Fruit fly (Drosophila melanogaster) whole organism, embryonic: Measurements from ENCODE around the gene CG42811.

Source experiments
- Asciz ChIP-seq: fragments of 200-800 bp; sonication (Bioruptor generic); optimal IDR thresholded peaks from 2 replicates; lab custom pipeline; 2017; ENCODE audit warnings: missing biosample characterization, mild to moderate bottlenecking, missing genetic modification characterization, missing genetic modification reagents
- CG1024 ChIP-seq: fragments of 200-800 bp; sonication (Bioruptor generic); IDR thresholded peaks from 2 replicates; pipeline ENCODE4 v1.3.6; 2022; ENCODE audit warnings: missing biosample characterization, missing genetic modification characterization
- CG10274 ChIP-seq: fragments of 200-800 bp; sonication (Bioruptor generic); optimal IDR thresholded peaks from 3 replicates; lab custom pipeline; 2017; ENCODE audit warnings: missing biosample characterization, mild to moderate bottlenecking, missing genetic modification characterization
- CG10543 ChIP-seq: fragments of 200-800 bp; sonication (Bioruptor generic); optimal IDR thresholded peaks from 3 replicates; lab custom pipeline; 2017; ENCODE audit warnings: missing biosample characterization, mild to moderate bottlenecking, missing genetic modification characterization, moderate library complexity
- CG11085 ChIP-seq: fragments of 200-800 bp; sonication (Bioruptor generic); IDR thresholded peaks from 2 replicates; pipeline ENCODE4 v1.3.6; 2022; ENCODE audit warnings: missing biosample characterization, missing genetic modification characterization
- CG12659 ChIP-seq: fragments of 200-800 bp; sonication (Bioruptor generic); optimal IDR thresholded peaks from 3 replicates; lab custom pipeline; 2017; ENCODE audit warnings: mild to moderate bottlenecking, missing biosample characterization, missing genetic modification reagents, missing genetic modification characterization
- CG13624 ChIP-seq: fragments of 200-800 bp; sonication (Bioruptor generic); optimal IDR thresholded peaks from 2 replicates; lab custom pipeline; 2016; ENCODE audit warnings: missing biosample characterization, missing genetic modification characterization
- CG17912 ChIP-seq: fragments of 200-800 bp; sonication (Bioruptor generic); optimal IDR thresholded peaks from 2 replicates; lab custom pipeline; 2018; ENCODE audit warnings: missing biosample characterization, mild to moderate bottlenecking, missing genetic modification characterization
- CG1832 ChIP-seq: fragments of 200-800 bp; sonication (Bioruptor generic); optimal IDR thresholded peaks from 2 replicates; lab custom pipeline; 2017; ENCODE audit warnings: missing biosample characterization, mild to moderate bottlenecking, missing genetic modification characterization, inconsistent platforms
- CG2129 ChIP-seq: fragments of 200-800 bp; sonication (Bioruptor generic); IDR thresholded peaks from 2 replicates; pipeline ENCODE4 v1.3.6; 2022; ENCODE audit warnings: missing biosample characterization, missing genetic modification characterization; ENCODE audit not compliant: partially characterized antibody
- CG32532 ChIP-seq: fragments of 200-800 bp; sonication (Bioruptor generic); IDR thresholded peaks from 2 replicates; pipeline ENCODE4 v1.3.6; 2022; ENCODE audit warnings: missing biosample characterization, missing genetic modification characterization
- CG3407 ChIP-seq: fragments of 200-800 bp; sonication (Bioruptor generic); optimal IDR thresholded peaks from 2 replicates; lab custom pipeline; 2018; ENCODE audit warnings: missing biosample characterization, mild to moderate bottlenecking, missing genetic modification characterization
- CG34224 ChIP-seq: fragments of 200-800 bp; sonication (Bioruptor generic); IDR thresholded peaks from 3 replicates; pipeline ENCODE4 v1.3.6; 2022; ENCODE audit warnings: missing biosample characterization, missing genetic modification characterization; ENCODE audit not compliant: partially characterized antibody
- CG4360 ChIP-seq: fragments of 200-800 bp; sonication (Bioruptor generic); IDR thresholded peaks from 2 replicates; pipeline ENCODE4 v1.3.6; 2022; ENCODE audit warnings: missing biosample characterization, missing genetic modification characterization
- CG6791 ChIP-seq: fragments of 200-800 bp; sonication (Bioruptor generic); IDR thresholded peaks from 3 replicates; pipeline ENCODE4 v1.3.6; 2022; ENCODE audit warnings: missing biosample characterization, missing genetic modification characterization; ENCODE audit not compliant: partially characterized antibody
- CG8089 ChIP-seq: fragments of 200-800 bp; sonication (Bioruptor generic); optimal IDR thresholded peaks from 3 replicates; lab custom pipeline; 2016; ENCODE audit warnings: missing biosample characterization, missing genetic modification characterization
- CG8478 ChIP-seq: fragments of >200 bp; optimal IDR thresholded peaks from 2 replicates; lab custom pipeline; 2018
- CG9437 ChIP-seq: fragments of 200-800 bp; sonication (Bioruptor generic); optimal IDR thresholded peaks from 2 replicates; lab custom pipeline; 2018; ENCODE audit warnings: missing biosample characterization, mild to moderate bottlenecking, missing genetic modification characterization
- Dll ChIP-seq: fragments of 200-800 bp; sonication (Bioruptor generic); IDR thresholded peaks from 4 replicates; pipeline ENCODE4 v1.3.6; 2022; ENCODE audit warnings: missing biosample characterization, missing genetic modification characterization; ENCODE audit not compliant: partially characterized antibody
- Dref ChIP-seq: fragments of 200-800 bp; sonication (Bioruptor generic); IDR thresholded peaks from 2 replicates; pipeline ENCODE4 v1.3.6; 2022; ENCODE audit warnings: missing biosample characterization, missing genetic modification characterization
- E2f1 ChIP-seq: fragments of 200-800 bp; sonication (Bioruptor generic); IDR thresholded peaks from 2 replicates; pipeline ENCODE4 v1.3.6; 2022; ENCODE audit warnings: missing biosample characterization, missing genetic modification characterization
- Ets97D ChIP-seq: fragments of 200-800 bp; sonication (Bioruptor generic); optimal IDR thresholded peaks from 3 replicates; lab custom pipeline; 2016; ENCODE audit warnings: missing biosample characterization, missing genetic modification characterization
- H15 ChIP-seq: fragments of 200-800 bp; sonication (Bioruptor generic); IDR thresholded peaks from 3 replicates; pipeline ENCODE4 v1.3.6; 2022; ENCODE audit warnings: missing biosample characterization, missing genetic modification characterization
- HLH4C ChIP-seq: fragments of 200-800 bp; sonication (Bioruptor generic); IDR thresholded peaks from 3 replicates; pipeline ENCODE4 v1.3.6; 2022; ENCODE audit warnings: missing biosample characterization, missing genetic modification characterization; ENCODE audit not compliant: partially characterized antibody
- Mad ChIP-seq: fragments of 200-800 bp; sonication (Bioruptor generic); optimal IDR thresholded peaks from 2 replicates; lab custom pipeline; 2016; ENCODE audit warnings: missing biosample characterization, missing genetic modification characterization
- Mes4 ChIP-seq: fragments of 200-800 bp; sonication (Bioruptor generic); optimal IDR thresholded peaks from 2 replicates; lab custom pipeline; 2016; ENCODE audit warnings: missing biosample characterization, missing genetic modification characterization
- Nf-YC ChIP-seq: fragments of 200-800 bp; optimal IDR thresholded peaks from 3 replicates; lab custom pipeline; 2019; ENCODE audit warnings: missing biosample characterization, mild to moderate bottlenecking, missing genetic modification characterization, moderate library complexity
- Ravus ChIP-seq: fragments of 200-800 bp; sonication (Bioruptor generic); IDR thresholded peaks from 2 replicates; pipeline ENCODE4 v1.3.6; 2022; ENCODE audit warnings: missing biosample characterization, missing genetic modification characterization
- Rfx ChIP-seq: fragments of 200-800 bp; sonication (Bioruptor generic); IDR thresholded peaks from 2 replicates; pipeline ENCODE4 v1.3.6; 2022; ENCODE audit warnings: missing biosample characterization, missing genetic modification characterization
- Sin3A ChIP-seq: fragments of >200 bp; optimal IDR thresholded peaks from 2 replicates; lab custom pipeline; 2018
- Ssrp ChIP-seq: fragments of 200-800 bp; sonication (Bioruptor generic); optimal IDR thresholded peaks from 2 replicates; lab custom pipeline; 2018; ENCODE audit warnings: missing biosample characterization, mild to moderate bottlenecking, missing genetic modification characterization, moderate library complexity
- TFAM ChIP-seq: fragments of 200-800 bp; sonication (Bioruptor generic); optimal IDR thresholded peaks from 2 replicates; lab custom pipeline; 2017; ENCODE audit warnings: missing biosample characterization, missing genetic modification characterization, inconsistent platforms
- Taf1 ChIP-seq: fragments of 200-800 bp; sonication (Bioruptor generic); IDR thresholded peaks from 2 replicates; pipeline ENCODE4 v1.3.6; 2022; ENCODE audit warnings: missing biosample characterization, missing genetic modification characterization
- Vsx1 ChIP-seq: fragments of 200-800 bp; sonication (Bioruptor generic); optimal IDR thresholded peaks from 2 replicates; lab custom pipeline; 2017; ENCODE audit warnings: missing biosample characterization, mild to moderate bottlenecking, missing genetic modification characterization, missing genetic modification reagents
- Xrp1 ChIP-seq: fragments of 200-800 bp; sonication (Bioruptor generic); IDR thresholded peaks from 2 replicates; pipeline ENCODE4 v1.3.6; 2022; ENCODE audit warnings: missing biosample characterization, missing genetic modification characterization
- ac ChIP-seq: fragments of 200-800 bp; sonication (Bioruptor generic); optimal IDR thresholded peaks from 3 replicates; lab custom pipeline; 2017; ENCODE audit warnings: missing biosample characterization, mild to moderate bottlenecking, missing genetic modification characterization
- al ChIP-seq: fragments of 200-800 bp; sonication (Bioruptor generic); IDR thresholded peaks from 2 replicates; pipeline ENCODE4 v1.3.6; 2022; ENCODE audit warnings: missing biosample characterization, missing genetic modification characterization
- aop ChIP-seq: fragments of 200-800 bp; sonication (Bioruptor generic); IDR thresholded peaks from 2 replicates; pipeline ENCODE4 v1.3.6; 2022; ENCODE audit warnings: missing biosample characterization, missing genetic modification characterization
- ap ChIP-seq: fragments of 200-800 bp; sonication (Bioruptor generic); IDR thresholded peaks from 2 replicates; pipeline ENCODE4 v1.3.6; 2022; ENCODE audit warnings: missing biosample characterization, missing genetic modification characterization
- ato ChIP-seq: fragments of 200-800 bp; sonication (Bioruptor generic); IDR thresholded peaks from 2 replicates; pipeline ENCODE4 v1.3.6; 2022; ENCODE audit warnings: missing biosample characterization, missing genetic modification characterization; ENCODE audit not compliant: partially characterized antibody
- ewg ChIP-seq: fragments of 200-800 bp; sonication (Bioruptor generic); optimal IDR thresholded peaks from 3 replicates; lab custom pipeline; 2017; ENCODE audit warnings: mild to moderate bottlenecking, missing biosample characterization, missing genetic modification reagents, missing genetic modification characterization
- gem ChIP-seq: fragments of 200-800 bp; sonication (Bioruptor generic); optimal IDR thresholded peaks from 2 replicates; lab custom pipeline; 2019; ENCODE audit warnings: missing biosample characterization, mild to moderate bottlenecking, missing genetic modification characterization, moderate library complexity
- grn ChIP-seq: fragments of 200-800 bp; sonication (Bioruptor generic); optimal IDR thresholded peaks from 3 replicates; lab custom pipeline; 2017; ENCODE audit warnings: missing biosample characterization, missing genetic modification characterization
- hbn ChIP-seq: fragments of 200-800 bp; sonication (Bioruptor generic); IDR thresholded peaks from 2 replicates; pipeline ENCODE4 v1.3.6; 2022; ENCODE audit warnings: missing biosample characterization, missing genetic modification characterization; ENCODE audit not compliant: partially characterized antibody
- hkb ChIP-seq, 2 experiments: fragments of 200-800 bp in 1 of 2; fragments of >200 bp in 1 of 2; sonication (Bioruptor generic) in 1 of 2; IDR thresholded peaks in 1 of 2; optimal IDR thresholded peaks in 1 of 2; 2 replicates each; pipeline versions ENCODE4 v1.3.6 to Lab custom; 2017 to 2022; ENCODE audit warnings: missing biosample characterization in 1 of 2, missing genetic modification characterization in 1 of 2
- mld ChIP-seq: fragments of 200-800 bp; sonication (Bioruptor generic); IDR thresholded peaks from 3 replicates; pipeline ENCODE4 v1.3.6; 2022; ENCODE audit warnings: missing biosample characterization, missing genetic modification characterization; ENCODE audit not compliant: partially characterized antibody
- scrt ChIP-seq: fragments of 200-800 bp; sonication (Bioruptor generic); optimal IDR thresholded peaks from 2 replicates; lab custom pipeline; 2018; ENCODE audit warnings: missing biosample characterization, mild to moderate bottlenecking, missing genetic modification characterization, moderate library complexity
- sima ChIP-seq: fragments of 200-800 bp; sonication (Bioruptor generic); optimal IDR thresholded peaks from 2 replicates; lab custom pipeline; 2016; ENCODE audit warnings: missing biosample characterization, missing genetic modification characterization
- tna ChIP-seq: fragments of 200-800 bp; sonication (Bioruptor generic); IDR thresholded peaks from 2 replicates; pipeline ENCODE4 v1.3.6; 2022; ENCODE audit warnings: missing biosample characterization, missing genetic modification characterization; ENCODE audit not compliant: partially characterized antibody
- ttk ChIP-seq: fragments of 200-800 bp; sonication (Bioruptor generic); IDR thresholded peaks from 2 replicates; pipeline ENCODE4 v2.1.2; 2022; ENCODE audit warnings: missing biosample characterization, missing genetic modification characterization
- usp ChIP-seq: fragments of >200 bp; optimal IDR thresholded peaks from 2 replicates; lab custom pipeline; 2017; ENCODE audit warnings: missing biosample characterization, missing genetic modification characterization

The CG42811 gene

dm6 chr3R:24320342-24320711 is 46.7 kb downstream of the CG42811 start (continued):
- TF ChIP-seq Asciz (GFP tag; lab: Kevin White, UChicago) (no peak), Ssrp (no peak), ap (GFP tag; lab: Robert Waterston, UW) (no peak), CG2129 (peak; percentile 43; the same call in 1 of the 2 replicates), aop (GFP tag; lab: Robert Waterston, UW) (no peak), ttk (GFP tag; lab: Robert Waterston, UW) (no peak), tna (GFP tag; lab: Robert Waterston, UW) (peak; percentile 75), Dll (GFP tag; lab: Robert Waterston, UW) (peak; percentile 66; the same call in 3 of the 4 replicates), CG1024 (GFP tag; lab: Robert Waterston, UW) (no peak), CG6791 (GFP tag; lab: Robert Waterston, UW) (peak; percentile 81), H15 (GFP tag; lab: Robert Waterston, UW) (no peak), CG4360 (no peak), CG10543 (GFP tag; lab: Kevin White, UChicago) (no peak), ato (peak; percentile 68), scrt (GFP tag; lab: Kevin White, UChicago) (no peak), CG12659 (GFP tag; lab: Kevin White, UChicago) (peak; percentile 73), mld (GFP tag; lab: Robert Waterston, UW) (peak; percentile 62; the same call in 2 of the 3 replicates), usp (no peak), ewg (peak; percentile 99), CG34224 (GFP tag; lab: Robert Waterston, UW) (peak; percentile 67), CG9437 (GFP tag; lab: Kevin White, UChicago) (no peak), Sin3A (lab: Kevin White, UChicago) (no peak), hkb (optimal IDR thresholded peaks at IDR 0.05; lab: Kevin White, UChicago) (no peak), hkb (GFP tag; IDR thresholded peaks at IDR 0.05; lab: Robert Waterston, UW) (peak; percentile 27; the same call in 1 of the 2 replicates), grn (GFP tag; lab: Kevin White, UChicago) (no peak), CG13624 (GFP tag; lab: Kevin White, UChicago) (no peak), Mes4 (no peak), sima (GFP tag; lab: Kevin White, UChicago) (no peak), al (GFP tag; lab: Robert Waterston, UW) (no peak), Rfx (GFP tag; lab: Robert Waterston, UW) (peak; percentile 52; the same call in 1 of the 2 replicates), gem (tag; lab: Kevin White, UChicago) (no peak), CG1832 (peak; percentile 66), Ravus (GFP tag; lab: Robert Waterston, UW) (no peak), CG8478 (peak; percentile 88), Ets97D (GFP tag; lab: Kevin White, UChicago) (peak; percentile 37), Nf-YC (tag; lab: Kevin White, UChicago) (no peak), CG32532 (GFP tag; lab: Robert Waterston, UW) (no peak), TFAM (GFP tag; lab: Kevin White, UChicago) (no peak), CG17912 (GFP tag; lab: Kevin White, UChicago) (peak; percentile 25), ac (no peak), CG8089 (GFP tag; lab: Kevin White, UChicago) (no peak), CG3407 (GFP tag; lab: Kevin White, UChicago) (no peak), Xrp1 (GFP tag; lab: Robert Waterston, UW) (0 out of 2 replicates have a peak, but pooled peaks have one; percentile 23), Vsx1 (peak; percentile 95), Taf1 (GFP tag; lab: Robert Waterston, UW) (no peak), hbn (peak; percentile 50; the same call in 1 of the 2 replicates), Mad (GFP tag; lab: Kevin White, UChicago) (no peak), CG10274 (GFP tag; lab: Kevin White, UChicago) (no peak), HLH4C (peak; percentile 66), E2f1 (GFP tag; lab: Robert Waterston, UW) (no peak), Dref (peak; percentile 87), CG11085 (GFP tag; lab: Robert Waterston, UW) (no peak)
